Fruit fly (Drosophila melanogaster) whole organism, prepupa: ENCODE results near the gene Shc.

Experiments used
- Lpt ChIP-seq: fragments of 200-800 bp; sonication (Bioruptor generic); optimal IDR thresholded peaks from 3 replicates; lab custom pipeline; 2016; ENCODE audit warnings: missing biosample characterization, missing genetic modification characterization
- OdsH ChIP-seq: fragments of 200-800 bp; sonication (Bioruptor generic); optimal IDR thresholded peaks from 3 replicates; lab custom pipeline; 2016; ENCODE audit warnings: missing biosample characterization, missing genetic modification characterization
- cyc ChIP-seq: fragments of 200-800 bp; sonication (Bioruptor generic); optimal IDR thresholded peaks from 3 replicates; lab custom pipeline; 2016; ENCODE audit warnings: missing biosample characterization, missing genetic modification characterization
- fd85E ChIP-seq: fragments of 200-800 bp; sonication (Bioruptor generic); optimal IDR thresholded peaks from 3 replicates; lab custom pipeline; 2016; ENCODE audit warnings: missing biosample characterization, missing genetic modification characterization
- topi ChIP-seq: fragments of 200-800 bp; sonication (Bioruptor generic); optimal IDR thresholded peaks from 3 replicates; lab custom pipeline; 2016; ENCODE audit warnings: missing biosample characterization, missing genetic modification characterization

DNA sequence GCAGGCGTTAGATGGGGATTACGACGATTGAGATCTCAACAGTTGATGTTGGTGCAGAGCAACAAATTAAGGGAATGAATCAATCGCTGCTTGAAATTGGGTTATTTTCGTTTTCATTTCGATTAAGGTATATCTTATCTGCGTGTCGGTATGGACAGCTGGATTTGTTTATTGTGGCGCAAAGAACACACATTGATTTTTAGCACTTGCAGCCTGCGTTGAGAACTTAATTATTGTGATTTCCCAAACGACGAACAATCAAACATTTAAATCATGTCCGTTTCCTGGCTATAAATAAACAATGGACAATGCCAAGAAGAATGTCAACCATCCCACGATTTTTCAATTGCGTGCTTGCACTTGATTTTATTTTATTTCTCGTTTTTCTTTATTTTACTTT, 28.8 kb upstream of the Shc start:
- TF ChIP-seq OdsH (GFP tag; lab: Kevin White, UChicago) (no peak), cyc (no peak), topi (no peak), Lpt (GFP tag; lab: Kevin White, UChicago) (no peak), fd85E (GFP tag; lab: Kevin White, UChicago) (no peak)
